Worm (Caenorhabditis elegans) whole organism, early embryonic: ENCODE results near the gene gcy-32.

Source experiments
- B0310.2 ChIP-seq: sonication (generic microtip); optimal IDR thresholded peaks from 2 replicates; lab custom pipeline; 2016; ENCODE audit warnings: mild to moderate bottlenecking, missing genetic modification characterization, missing compliant biosample characterization
- F13C5.2 ChIP-seq: sonication (generic microtip); optimal IDR thresholded peaks from 2 replicates; lab custom pipeline; 2017; ENCODE audit warnings: mild to moderate bottlenecking, missing genetic modification characterization, inconsistent platforms, missing compliant biosample characterization
- aly-1 ChIP-seq: sonication (generic microtip); optimal IDR thresholded peaks from 2 replicates; lab custom pipeline; 2016; ENCODE audit warnings: missing genetic modification characterization, missing compliant biosample characterization
- ama-1 ChIP-seq: fragments of 150-350 bp; optimal IDR thresholded peaks from 2 replicates; lab custom pipeline; 2014
- ceh-13 ChIP-seq: fragments of 200-800 bp; sonication (Bioruptor generic); optimal IDR thresholded peaks from 2 replicates; lab custom pipeline; 2018; ENCODE audit warnings: mild to moderate bottlenecking, missing genetic modification characterization, missing compliant biosample characterization
- ceh-36 ChIP-seq: sonication (generic microtip); optimal IDR thresholded peaks from 2 replicates; lab custom pipeline; 2016; ENCODE audit warnings: missing genetic modification characterization, inconsistent platforms, missing compliant biosample characterization
- ets-7 ChIP-seq: sonication (generic microtip); optimal IDR thresholded peaks from 2 replicates; lab custom pipeline; 2016; ENCODE audit warnings: missing genotype, missing genetic modification characterization, missing compliant biosample characterization
- flt-1 ChIP-seq: fragments of 200-800 bp; sonication (Bioruptor generic); IDR thresholded peaks from 2 replicates; pipeline ENCODE4 v1.3.6; 2022; ENCODE audit warnings: missing genetic modification characterization, missing compliant biosample characterization
- hmbx-1 ChIP-seq: sonication (generic microtip); optimal IDR thresholded peaks from 2 replicates; lab custom pipeline; 2016; ENCODE audit warnings: mild to moderate bottlenecking, missing genetic modification characterization, missing compliant biosample characterization
- hmg-4 ChIP-seq: fragments of 200-800 bp; sonication (Bioruptor generic); optimal IDR thresholded peaks from 2 replicates; lab custom pipeline; 2018; ENCODE audit warnings: mild to moderate bottlenecking, missing genetic modification characterization, missing compliant biosample characterization
- hnd-1 ChIP-seq: sonication (generic microtip); optimal IDR thresholded peaks from 2 replicates; lab custom pipeline; 2016; ENCODE audit warnings: missing genetic modification characterization, missing compliant biosample characterization
- pes-1 ChIP-seq: fragments of 200-800 bp; sonication (Bioruptor generic); IDR thresholded peaks from 2 replicates; pipeline ENCODE4 v1.3.6; 2022; ENCODE audit warnings: missing genetic modification reagents, missing genetic modification characterization, missing compliant biosample characterization
- scrt-1 ChIP-seq: fragments of 200-800 bp; sonication (Bioruptor generic); IDR thresholded peaks from 2 replicates; pipeline ENCODE4 v1.3.6; 2022; ENCODE audit warnings: missing genetic modification characterization, missing compliant biosample characterization
- sea-1 ChIP-seq: fragments of 200-800 bp; sonication (Bioruptor generic); conservative IDR thresholded peaks from 2 replicates; pipeline ENCODE4 v1.3.6; 2022; ENCODE audit warnings: missing genetic modification characterization, missing compliant biosample characterization
- tbx-11 ChIP-seq: fragments of 200-800 bp; sonication (Bioruptor generic); IDR thresholded peaks from 2 replicates; pipeline ENCODE4 v1.3.6; 2022; ENCODE audit warnings: missing genetic modification characterization, missing compliant biosample characterization
- tbx-37 ChIP-seq: fragments of 200-800 bp; sonication (Bioruptor generic); conservative IDR thresholded peaks from 2 replicates; pipeline ENCODE4 v1.3.6; 2022; ENCODE audit warnings: missing genetic modification reagents, missing genetic modification characterization, missing compliant biosample characterization
- tra-4 ChIP-seq: sonication (generic microtip); optimal IDR thresholded peaks from 2 replicates; lab custom pipeline; 2017; ENCODE audit warnings: missing genetic modification characterization, missing compliant biosample characterization

gcy-32 gene

ce11 chrV:13936850-13937249, 21.6 kb upstream of the gcy-32 start, which contains the start of gene srw-145:
TSS of gene srw-145 (plus strand) at chrV:13937150.
- TF ChIP-seq hmbx-1 (tag; lab: Kevin White, UChicago) (no peak), F13C5.2 (tag; lab: Kevin White, UChicago) (no peak), scrt-1 (GFP tag; lab: Robert Waterston, UW) (no peak), ets-7 (tag; lab: Kevin White, UChicago) (no peak), pes-1 (no peak), tra-4 (no peak), B0310.2 (tag; lab: Kevin White, UChicago) (no peak), hmg-4 (GFP tag; lab: Kevin White, UChicago) (no peak), ceh-13 (GFP tag; lab: Kevin White, UChicago) (no peak), tbx-11 (no peak), tbx-37 (GFP tag; lab: Robert Waterston, UW) (no peak), ama-1 (no peak), aly-1 (tag; lab: Kevin White, UChicago) (no peak)

- TF ChIP-seq F13C5.2 (tag; lab: Kevin White, UChicago) = no peak
- no peak for TF ChIP-seq tbx-37 (GFP tag; lab: Robert Waterston, UW)
- no peak for TF ChIP-seq ceh-13 (GFP tag; lab: Kevin White, UChicago)
- no peak for TF ChIP-seq aly-1 (tag; lab: Kevin White, UChicago)
- TF ChIP-seq hmbx-1 (tag; lab: Kevin White, UChicago) = no peak
- no peak for TF ChIP-seq tbx-11
- no peak for TF ChIP-seq sea-1 (GFP tag; lab: Robert Waterston, UW)
- TF ChIP-seq scrt-1 (GFP tag; lab: Robert Waterston, UW) = no peak
- TF ChIP-seq tra-4 = no peak
- TF ChIP-seq hnd-1 (tag; lab: Kevin White, UChicago) = no peak
- TF ChIP-seq pes-1 = no peak
- TF ChIP-seq flt-1 (GFP tag; lab: Robert Waterston, UW) = no peak
- TF ChIP-seq B0310.2 (tag; lab: Kevin White, UChicago) = no peak
- TF ChIP-seq ama-1 = no peak
- no peak for TF ChIP-seq ets-7 (tag; lab: Kevin White, UChicago)
Observed at ce11 chrV:13936052-13936451, 20.8 kb upstream of the gcy-32 start.

ce11 chrV:13935423-13935822, 20.1 kb upstream of the gcy-32 start:
- TF ChIP-seq ceh-36 (tag; lab: Kevin White, UChicago) (no peak), sea-1 (GFP tag; lab: Robert Waterston, UW) (no peak), ama-1 (no peak), F13C5.2 (tag; lab: Kevin White, UChicago) (no peak), pes-1 (no peak), B0310.2 (tag; lab: Kevin White, UChicago) (no peak), tra-4 (no peak), tbx-37 (GFP tag; lab: Robert Waterston, UW) (no peak), tbx-11 (no peak), flt-1 (GFP tag; lab: Robert Waterston, UW) (no peak), hmbx-1 (tag; lab: Kevin White, UChicago) (no peak), scrt-1 (GFP tag; lab: Robert Waterston, UW) (no peak), ceh-13 (GFP tag; lab: Kevin White, UChicago) (no peak), ets-7 (tag; lab: Kevin White, UChicago) (no peak), hmg-4 (GFP tag; lab: Kevin White, UChicago) (no peak), aly-1 (tag; lab: Kevin White, UChicago) (no peak), hnd-1 (tag; lab: Kevin White, UChicago) (no peak)

ce11 chrV:13934545-13934944, 19.3 kb upstream of the gcy-32 start, which contains the start of gene R10D12.1:
TSS of gene R10D12.1 (minus strand) at chrV:13934645.
- no peak for TF ChIP-seq flt-1 (GFP tag; lab: Robert Waterston, UW)
- TF ChIP-seq ceh-36 (tag; lab: Kevin White, UChicago) = no peak
- TF ChIP-seq pes-1 = no peak
- TF ChIP-seq scrt-1 (GFP tag; lab: Robert Waterston, UW) = no peak
- no peak for TF ChIP-seq aly-1 (tag; lab: Kevin White, UChicago)
- no peak for TF ChIP-seq hmg-4 (GFP tag; lab: Kevin White, UChicago)
- TF ChIP-seq ama-1 = no peak
- TF ChIP-seq hmbx-1 (tag; lab: Kevin White, UChicago) = no peak
- TF ChIP-seq B0310.2 (tag; lab: Kevin White, UChicago) = no peak
- no peak for TF ChIP-seq F13C5.2 (tag; lab: Kevin White, UChicago)
- TF ChIP-seq tra-4 = no peak
- TF ChIP-seq ets-7 (tag; lab: Kevin White, UChicago) = no peak
- TF ChIP-seq hnd-1 (tag; lab: Kevin White, UChicago) = no peak
- no peak for TF ChIP-seq sea-1 (GFP tag; lab: Robert Waterston, UW)

- TF ChIP-seq tbx-11 (no peak), scrt-1 (GFP tag; lab: Robert Waterston, UW) (no peak), tbx-37 (GFP tag; lab: Robert Waterston, UW) (no peak), F13C5.2 (tag; lab: Kevin White, UChicago) (no peak), B0310.2 (tag; lab: Kevin White, UChicago) (no peak), sea-1 (GFP tag; lab: Robert Waterston, UW) (no peak), flt-1 (GFP tag; lab: Robert Waterston, UW) (no peak), tra-4 (no peak), ceh-36 (tag; lab: Kevin White, UChicago) (no peak)
Observed at ce11 chrV:13931952-13932351, 16.7 kb upstream of the gcy-32 start.

ce11 chrV:13931225-13931624, 15.9 kb upstream of the gcy-32 start, which contains the start of gene C06B3.16:
TSS of gene C06B3.16 (plus strand) at chrV:13931525.
- TF ChIP-seq ets-7 (tag; lab: Kevin White, UChicago) (no peak), scrt-1 (GFP tag; lab: Robert Waterston, UW) (no peak), aly-1 (tag; lab: Kevin White, UChicago) (no peak), ceh-13 (GFP tag; lab: Kevin White, UChicago) (no peak), ceh-36 (tag; lab: Kevin White, UChicago) (no peak), tbx-11 (no peak), sea-1 (GFP tag; lab: Robert Waterston, UW) (no peak), tra-4 (no peak), hmg-4 (GFP tag; lab: Kevin White, UChicago) (no peak), tbx-37 (GFP tag; lab: Robert Waterston, UW) (no peak), F13C5.2 (tag; lab: Kevin White, UChicago) (no peak), B0310.2 (tag; lab: Kevin White, UChicago) (no peak), hnd-1 (tag; lab: Kevin White, UChicago) (no peak)
